Worm (Caenorhabditis elegans) whole organism, L4 larva: ENCODE measurements around the gene srz-101.

Experiments used
- F10B5.3 ChIP-seq: sonication (generic microtip); optimal IDR thresholded peaks from 2 replicates; lab custom pipeline; 2016; ENCODE audit warnings: mild to moderate bottlenecking, missing genetic modification characterization, missing compliant biosample characterization
- F26F4.8 ChIP-seq: fragments of 200-800 bp; sonication (Bioruptor generic); conservative IDR thresholded peaks from 2 replicates; pipeline ENCODE4 v1.3.6; 2022; ENCODE audit warnings: missing genetic modification characterization, missing compliant biosample characterization
- F44E2.7 ChIP-seq: fragments of 200-800 bp; sonication (Bioruptor generic); IDR thresholded peaks from 2 replicates; pipeline ENCODE4 v2.1.2; 2022; ENCODE audit warnings: missing genetic modification characterization, missing compliant biosample characterization
- F49E8.2 ChIP-seq: sonication (generic microtip); optimal IDR thresholded peaks from 2 replicates; lab custom pipeline; 2016; ENCODE audit warnings: missing compliant biosample characterization, mild to moderate bottlenecking, missing genetic modification characterization, borderline replicate concordance
- R02D3.7 ChIP-seq: fragments of 150-350 bp; sonication (generic microtip); optimal IDR thresholded peaks from 3 replicates; lab custom pipeline; 2014; ENCODE audit warnings: missing biosample characterization, missing genetic modification characterization
- T26A8.4 ChIP-seq: fragments of 200-800 bp; sonication (Bioruptor generic); IDR thresholded peaks from 2 replicates; pipeline ENCODE4 v1.3.6; 2022; ENCODE audit warnings: missing genetic modification characterization, missing compliant biosample characterization
- Y105C5A.15 ChIP-seq: fragments of 200-800 bp; sonication (Bioruptor generic); IDR thresholded peaks from 2 replicates; pipeline ENCODE4 v1.3.6; 2022; ENCODE audit warnings: missing genetic modification characterization, missing compliant biosample characterization
- ZK546.5 ChIP-seq, 2 experiments: sonication (generic microtip); optimal IDR thresholded peaks; 2 replicates each; lab custom pipeline; 2017; ENCODE audit warnings: missing biosample characterization in 2 of 2, missing genetic modification characterization in 2 of 2
- aha-1 ChIP-seq: fragments of 150-350 bp; peaks from one replicate; lab custom pipeline; 2014; ENCODE audit warnings: missing biosample characterization, missing genetic modification characterization
- ama-1 ChIP-seq: fragments of 150-350 bp; optimal IDR thresholded peaks from 2 replicates; lab custom pipeline; 2014; ENCODE audit warnings: inconsistent platforms, mixed read lengths
- ceh-20 ChIP-seq: fragments of 200-800 bp; sonication (Bioruptor generic); IDR thresholded peaks from 2 replicates; pipeline ENCODE4 v1.3.6; 2022; ENCODE audit warnings: missing genetic modification reagents, missing genetic modification characterization, missing compliant biosample characterization
- ceh-44 ChIP-seq: fragments of 200-800 bp; sonication (Bioruptor generic); IDR thresholded peaks from 2 replicates; pipeline ENCODE4 v1.3.6; 2022; ENCODE audit warnings: missing genetic modification reagents, missing genetic modification characterization, missing compliant biosample characterization
- ceh-82 ChIP-seq: sonication (generic microtip); optimal IDR thresholded peaks from 2 replicates; lab custom pipeline; 2017; ENCODE audit warnings: missing biosample characterization, missing genetic modification characterization
- daf-19 ChIP-seq: fragments of 200-800 bp; sonication (Bioruptor generic); conservative IDR thresholded peaks from 2 replicates; pipeline ENCODE4 v1.3.6; 2022; ENCODE audit warnings: missing genetic modification characterization, missing compliant biosample characterization
- duxl-1 ChIP-seq: sonication (generic microtip); optimal IDR thresholded peaks from 2 replicates; lab custom pipeline; 2016; ENCODE audit warnings: mild to moderate bottlenecking, missing genetic modification characterization, moderate library complexity, missing compliant biosample characterization; ENCODE audit not compliant: poor library complexity
- egl-27 ChIP-seq: sonication (generic microtip); optimal IDR thresholded peaks from 3 replicates; lab custom pipeline; 2017; ENCODE audit warnings: missing biosample characterization, missing genetic modification reagents, missing genetic modification characterization
- hif-1 ChIP-seq, 2 experiments: sonication (generic microtip); optimal IDR thresholded peaks; 2 replicates each; lab custom pipeline; 2016 to 2017; ENCODE audit warnings: missing compliant biosample characterization in 2 of 2, missing genetic modification characterization in 2 of 2, missing genetic modification reagents in 2 of 2, missing genotype in 2 of 2, mild to moderate bottlenecking in 1 of 2
- hlh-30 ChIP-seq: sonication (generic microtip); optimal IDR thresholded peaks from 2 replicates; lab custom pipeline; 2017; ENCODE audit warnings: antibody characterized with exemption, mild to moderate bottlenecking, missing genetic modification characterization, missing compliant biosample characterization; ENCODE audit not compliant: insufficient read depth
- lin-1 ChIP-seq: fragments of 200-800 bp; sonication (Bioruptor generic); IDR thresholded peaks from 2 replicates; pipeline ENCODE4 v1.3.6; 2022; ENCODE audit warnings: missing genetic modification reagents, missing genetic modification characterization, missing compliant biosample characterization
- lin-15B ChIP-seq: fragments of 150-350 bp; sonication (generic microtip); optimal IDR thresholded peaks from 3 replicates; lab custom pipeline; 2014; ENCODE audit warnings: missing biosample characterization, missing genetic modification characterization
- lin-29 ChIP-seq: fragments of 200-800 bp; sonication (Bioruptor generic); IDR thresholded peaks from 2 replicates; pipeline ENCODE4 v1.3.6; 2022; ENCODE audit warnings: missing genetic modification reagents, missing genetic modification characterization, missing compliant biosample characterization
- madf-5 ChIP-seq, 2 experiments: fragments of 200-800 bp; sonication (Bioruptor generic); IDR thresholded peaks; 2 replicates each; pipeline ENCODE4 v1.3.6; 2022; ENCODE audit warnings: missing compliant biosample characterization in 2 of 2, missing genetic modification characterization in 2 of 2
- madf-9 ChIP-seq: fragments of 200-800 bp; sonication (Bioruptor generic); conservative IDR thresholded peaks from 2 replicates; pipeline ENCODE4 v1.3.6; 2022; ENCODE audit warnings: missing genetic modification reagents, missing genetic modification characterization, missing compliant biosample characterization
- nhr-102 ChIP-seq: sonication (generic microtip); optimal IDR thresholded peaks from 2 replicates; lab custom pipeline; 2016; ENCODE audit warnings: mild to moderate bottlenecking, missing genetic modification characterization, moderate library complexity, missing compliant biosample characterization
- nhr-111 ChIP-seq: fragments of 200-800 bp; sonication (Bioruptor generic); optimal IDR thresholded peaks from 2 replicates; lab custom pipeline; 2018; ENCODE audit warnings: mild to moderate bottlenecking, missing genetic modification characterization, missing compliant biosample characterization
- nhr-25 ChIP-seq: sonication (generic microtip); optimal IDR thresholded peaks from 2 replicates; lab custom pipeline; 2017; ENCODE audit warnings: missing genetic modification characterization, mild to moderate bottlenecking, missing compliant biosample characterization, antibody characterized with exemption, moderate library complexity, borderline replicate concordance; ENCODE audit not compliant: insufficient read depth
- nhr-41 ChIP-seq: fragments of 200-800 bp; sonication (Bioruptor generic); IDR thresholded peaks from 2 replicates; pipeline ENCODE4 v1.3.6; 2022; ENCODE audit warnings: missing genetic modification reagents, missing genetic modification characterization, missing compliant biosample characterization
- pha-4 ChIP-seq, 2 experiments: fragments of 150-350 bp in 1 of 2; fragments of 200-800 bp in 1 of 2; sonication (Bioruptor generic) in 1 of 2; IDR thresholded peaks in 1 of 2; optimal IDR thresholded peaks in 1 of 2; 2 replicates each; pipeline versions ENCODE4 v1.3.6 to Lab custom; 2014 to 2022; ENCODE audit warnings: missing genetic modification characterization in 2 of 2, missing genetic modification reagents in 2 of 2, missing biosample characterization in 1 of 2, missing compliant biosample characterization in 1 of 2
- php-3 ChIP-seq: fragments of 200-800 bp; sonication (Bioruptor generic); IDR thresholded peaks from 2 replicates; pipeline ENCODE4 v1.3.6; 2022; ENCODE audit warnings: missing genetic modification reagents, missing genetic modification characterization, missing compliant biosample characterization
- rbr-2 ChIP-seq: sonication (generic microtip); optimal IDR thresholded peaks from 2 replicates; lab custom pipeline; 2016; ENCODE audit warnings: missing genotype, missing genetic modification characterization, missing compliant biosample characterization
- saeg-2 ChIP-seq: fragments of 200-800 bp; sonication (Bioruptor generic); IDR thresholded peaks from 2 replicates; pipeline ENCODE4 v1.3.6; 2022; ENCODE audit warnings: missing genetic modification reagents, missing genetic modification characterization, missing compliant biosample characterization
- set-16 ChIP-seq: fragments of 200-800 bp; sonication (Bioruptor generic); IDR thresholded peaks from 2 replicates; pipeline ENCODE4 v1.3.6; 2022; ENCODE audit warnings: missing genetic modification reagents, missing genetic modification characterization, missing compliant biosample characterization
- snpc-1.2 ChIP-seq: fragments of 200-800 bp; sonication (Bioruptor generic); IDR thresholded peaks from 2 replicates; pipeline ENCODE4 v1.3.6; 2022; ENCODE audit warnings: missing genetic modification reagents, missing genetic modification characterization, missing compliant biosample characterization
- tag-97 ChIP-seq: fragments of 200-800 bp; sonication (Bioruptor generic); IDR thresholded peaks from 2 replicates; pipeline ENCODE4 v1.3.6; 2022; ENCODE audit warnings: missing genetic modification characterization, missing compliant biosample characterization
- unc-130 ChIP-seq: sonication (generic microtip); optimal IDR thresholded peaks from 2 replicates; lab custom pipeline; 2016; ENCODE audit warnings: missing genetic modification reagents, missing genetic modification characterization, missing compliant biosample characterization
- unc-62 ChIP-seq, 3 experiments: fragments of 150-350 bp in 1 of 3; sonication (generic microtip); optimal IDR thresholded peaks in 2 of 3; peaks in 1 of 3; 1 replicate in 1 of 3; 2 replicates in 2 of 3; lab custom pipeline; 2014 to 2017; ENCODE audit warnings: missing biosample characterization in 3 of 3, missing genetic modification characterization in 3 of 3, missing genetic modification reagents in 3 of 3, missing genotype in 1 of 3
- zag-1 ChIP-seq: fragments of 150-350 bp; optimal IDR thresholded peaks from 2 replicates; lab custom pipeline; 2014; ENCODE audit warnings: missing biosample characterization, missing genetic modification characterization
- ztf-7 ChIP-seq: fragments of 150-350 bp; optimal IDR thresholded peaks from 2 replicates; lab custom pipeline; 2014; ENCODE audit warnings: missing biosample characterization, missing genetic modification characterization

The srz-101 gene

ce11 chrV:16735518-16735917 is 40.9 kb downstream of the srz-101 start, which contains the start of the genes clec-38 and clec-34:
Gene clec-38 (minus strand): TSS chrV:16735618.
Gene clec-34 (plus strand): TSS chrV:16735765.
- TF ChIP-seq T26A8.4 (GFP tag; lab: Robert Waterston, UW), result no peak
- peak in 1 of 2 experiments; percentile 4 for TF ChIP-seq unc-62 (GFP tag; optimal IDR thresholded peaks at IDR 0.05 in 1 of 2; lab: Kevin White, UChicago)
- TF ChIP-seq unc-62 (tag; optimal IDR thresholded peaks at IDR 0.05; lab: Kevin White, UChicago), result no peak

ce11 chrV:16739100-16739499 is 44.5 kb downstream of the srz-101 start, which contains the start of the genes clec-29 and clec-39:
Gene clec-29 (minus strand): TSS chrV:16739200.
Gene clec-39 (plus strand): TSS chrV:16739268.
- TF ChIP-seq nhr-25 (tag; lab: Kevin White, UChicago), result no peak
- no peak for TF ChIP-seq pha-4 (GFP tag; IDR thresholded peaks at IDR 0.05; lab: Robert Waterston, UW)
- TF ChIP-seq pha-4 (tag; optimal IDR thresholded peaks at IDR 0.05; lab: Kevin White, UChicago), result no peak
- TF ChIP-seq rbr-2 (tag; lab: Kevin White, UChicago), result no peak
- no peak for TF ChIP-seq ceh-44 (GFP tag; lab: Robert Waterston, UW)
- TF ChIP-seq madf-9 (GFP tag; lab: Robert Waterston, UW), result no peak
- no peak for TF ChIP-seq F44E2.7
- TF ChIP-seq zag-1 (tag; lab: Kevin White, UChicago), result no peak
- no peak for TF ChIP-seq ZK546.5 (tag; optimal IDR thresholded peaks at IDR 0.05; lab: Kevin White, UChicago)
- no peak for TF ChIP-seq daf-19 (GFP tag; lab: Robert Waterston, UW)
- TF ChIP-seq nhr-111, result no peak
- no peak for TF ChIP-seq ceh-82
- no peak for TF ChIP-seq duxl-1 (tag; lab: Kevin White, UChicago)
- no peak for TF ChIP-seq F26F4.8 (GFP tag; lab: Robert Waterston, UW)
- TF ChIP-seq nhr-41, result no peak
- no peak for TF ChIP-seq ceh-20 (GFP tag; lab: Robert Waterston, UW)
- no peak for TF ChIP-seq ztf-7

DNA sequence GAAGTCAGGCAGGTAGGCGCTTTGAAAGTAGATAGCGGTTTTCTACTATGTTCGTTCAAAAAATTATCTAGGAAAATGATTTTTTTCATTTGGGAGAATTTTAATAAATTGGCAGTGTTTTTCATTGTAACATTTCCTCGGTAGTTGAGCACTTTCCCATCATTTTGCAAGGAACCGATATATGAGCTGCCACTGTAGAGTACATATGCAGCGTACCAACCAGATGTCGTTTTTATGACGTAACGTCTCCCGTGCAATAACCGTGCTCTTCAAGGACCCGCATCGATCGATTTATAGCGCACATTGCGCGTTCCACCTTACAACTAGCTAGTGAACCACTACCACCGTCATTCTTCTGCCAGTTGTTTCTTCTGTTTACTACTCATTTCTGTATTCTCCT is 47.5 kb downstream of the srz-101 start, which contains the start of gene T25E12.6:
T25E12.6 (plus strand) TSS at position 301 of the 400 bp plus-strand sequence.
- TF ChIP-seq php-3 (GFP tag; lab: Robert Waterston, UW), result no peak
- peak; percentile 67 for TF ChIP-seq aha-1 (tag; lab: Kevin White, UChicago)

DNA sequence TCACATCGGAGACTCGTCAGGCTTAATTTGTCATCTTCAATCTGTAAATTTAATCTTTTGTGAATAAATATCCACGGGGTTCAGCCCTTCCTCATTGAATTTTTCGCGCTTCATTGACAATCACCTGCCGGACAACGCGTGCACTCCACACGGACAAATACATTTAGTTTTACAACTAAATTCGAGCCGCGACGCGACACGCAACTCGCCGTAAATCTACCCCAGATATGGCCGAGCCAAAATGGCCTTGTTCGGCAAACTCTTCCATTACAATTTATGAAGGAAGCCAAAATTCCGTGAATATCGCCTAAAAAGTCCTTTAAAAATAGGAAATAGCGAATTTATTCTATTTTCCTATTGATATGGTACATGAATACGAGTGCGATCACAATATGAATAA is 50.1 kb downstream of the srz-101 start:
- no peak for TF ChIP-seq set-16
- TF ChIP-seq Y105C5A.15 (GFP tag; lab: Robert Waterston, UW), result no peak
- TF ChIP-seq F49E8.2 (tag; lab: Kevin White, UChicago), result peak; percentile 1
- 0 out of 4 replicates have a peak, but pooled peaks of 1 of the 2 experiments have one; percentile 57 for TF ChIP-seq madf-5 (GFP tag; IDR thresholded peaks at IDR 0.05; lab: Robert Waterston, UW)
- peak; percentile 16 for TF ChIP-seq unc-130 (GFP tag; lab: Kevin White, UChicago)
- TF ChIP-seq hlh-30, result no peak
- no peak for TF ChIP-seq snpc-1.2 (GFP tag; lab: Robert Waterston, UW)
- TF ChIP-seq, all 104 proteins: peak for 3

DNA sequence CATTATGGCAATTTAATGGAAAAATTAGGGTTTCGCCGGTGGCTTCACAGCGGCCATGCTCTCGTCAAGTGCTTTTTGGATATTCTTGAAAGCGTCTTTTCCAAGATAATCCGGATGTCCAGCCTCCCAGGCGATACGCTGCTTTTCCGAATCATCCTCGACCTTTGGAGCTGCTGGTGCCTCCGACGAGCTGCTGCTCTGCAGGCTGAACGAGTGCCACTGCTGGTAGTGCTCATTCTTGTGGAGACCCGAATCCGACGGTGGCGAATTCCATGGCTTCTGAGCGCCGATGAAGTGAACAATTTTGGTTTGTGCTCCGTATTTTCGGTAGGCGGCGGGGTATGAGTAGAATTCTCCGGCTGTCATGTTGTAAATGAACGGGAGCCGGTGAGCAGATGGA is 50.6 kb downstream of the srz-101 start:
- TF ChIP-seq tag-97 (GFP tag; lab: Robert Waterston, UW) (no peak), ZK546.5 (tag; optimal IDR thresholded peaks at IDR 0.05; lab: Kevin White, UChicago) (no peak), nhr-102 (no peak), F44E2.7 (no peak), set-16 (peak; percentile 75), lin-1 (GFP tag; lab: Robert Waterston, UW) (no peak), hif-1 (tag; optimal IDR thresholded peaks at IDR 0.05; lab: Kevin White, UChicago) (no peak), lin-29 (GFP tag; lab: Robert Waterston, UW) (no peak), saeg-2 (GFP tag; lab: Robert Waterston, UW) (no peak), F26F4.8 (GFP tag; lab: Robert Waterston, UW) (no peak), aha-1 (tag; lab: Kevin White, UChicago) (peak; percentile 85), ama-1 (lab: Kevin White, UChicago) (no peak), F10B5.3 (tag; lab: Kevin White, UChicago) (no peak), egl-27 (no peak), lin-15B (tag; lab: Kevin White, UChicago) (no peak), R02D3.7 (tag; lab: Kevin White, UChicago) (no peak)
